Worm (Caenorhabditis elegans) whole organism, young adult: ENCODE measurements around the gene Y67A10A.11.

ENCODE experiments used
- B0019.2 ChIP-seq: fragments of 200-800 bp; sonication (Bioruptor generic); conservative IDR thresholded peaks from 2 replicates; pipeline ENCODE4 v1.3.6; 2022; ENCODE audit warnings: missing genetic modification reagents, missing genetic modification characterization, missing compliant biosample characterization
- C17E4.6 ChIP-seq: fragments of 200-800 bp; sonication (Bioruptor generic); IDR thresholded peaks from 2 replicates; pipeline ENCODE4 v1.3.6; 2022; ENCODE audit warnings: missing genetic modification reagents, missing genetic modification characterization, missing compliant biosample characterization
- D2030.7 ChIP-seq: fragments of 200-800 bp; sonication (Bioruptor generic); IDR thresholded peaks from 2 replicates; pipeline ENCODE4 v1.3.6; 2022; ENCODE audit warnings: missing genetic modification reagents, missing genetic modification characterization, missing compliant biosample characterization
- F10E7.11 ChIP-seq: sonication (generic microtip); optimal IDR thresholded peaks from 2 replicates; lab custom pipeline; 2017; ENCODE audit warnings: mild to moderate bottlenecking, missing genetic modification characterization, moderate library complexity, missing compliant biosample characterization
- F22D6.2 ChIP-seq: sonication (generic microtip); optimal IDR thresholded peaks from 2 replicates; lab custom pipeline; 2016; ENCODE audit warnings: mild to moderate bottlenecking, missing genetic modification characterization, missing compliant biosample characterization
- F39B2.1 ChIP-seq: fragments of 200-800 bp; sonication (Bioruptor generic); IDR thresholded peaks from 2 replicates; pipeline ENCODE4 v1.3.6; 2022; ENCODE audit warnings: missing genetic modification reagents, missing genetic modification characterization, missing compliant biosample characterization
- F57C9.4 ChIP-seq: sonication (generic microtip); optimal IDR thresholded peaks from 2 replicates; lab custom pipeline; 2017; ENCODE audit warnings: mild to moderate bottlenecking, missing genetic modification characterization, missing compliant biosample characterization
- K11D2.4 ChIP-seq: fragments of 200-800 bp; sonication (Bioruptor generic); IDR thresholded peaks from 2 replicates; pipeline ENCODE4 v1.3.6; 2022; ENCODE audit warnings: missing genetic modification reagents, missing genetic modification characterization, missing compliant biosample characterization
- K12H6.12 ChIP-seq: fragments of 200-800 bp; sonication (Bioruptor generic); optimal IDR thresholded peaks from 2 replicates; lab custom pipeline; 2018; ENCODE audit warnings: mild to moderate bottlenecking, missing genetic modification characterization, missing compliant biosample characterization
- T07F8.4 ChIP-seq: sonication (generic microtip); optimal IDR thresholded peaks from 2 replicates; lab custom pipeline; 2016; ENCODE audit warnings: mild to moderate bottlenecking, missing genetic modification characterization, moderate library complexity, missing compliant biosample characterization
- Y53F4B.3 ChIP-seq: fragments of 200-800 bp; sonication (Bioruptor generic); IDR thresholded peaks from 2 replicates; pipeline ENCODE4 v1.3.6; 2022; ENCODE audit warnings: missing genetic modification reagents, missing genetic modification characterization, missing compliant biosample characterization
- Y56A3A.18 ChIP-seq: fragments of 200-800 bp; sonication (Bioruptor generic); IDR thresholded peaks from 2 replicates; pipeline ENCODE4 v1.3.6; 2022; ENCODE audit warnings: missing genetic modification reagents, missing genetic modification characterization, missing compliant biosample characterization
- Y79H2A.3 ChIP-seq: fragments of 200-800 bp; sonication (Bioruptor generic); conservative IDR thresholded peaks from 2 replicates; pipeline ENCODE4 v1.3.6; 2022; ENCODE audit warnings: missing genetic modification reagents, missing genetic modification characterization, missing compliant biosample characterization
- atf-7 ChIP-seq: sonication (generic microtip); optimal IDR thresholded peaks from 2 replicates; lab custom pipeline; 2017; ENCODE audit warnings: mild to moderate bottlenecking, missing genetic modification characterization, missing compliant biosample characterization
- cebp-1 ChIP-seq, 2 experiments: fragments of 200-800 bp in 1 of 2; sonication (Bioruptor generic) in 1 of 2; sonication (generic microtip) in 1 of 2; IDR thresholded peaks in 1 of 2; optimal IDR thresholded peaks in 1 of 2; 2 replicates each; pipeline versions ENCODE4 v1.3.6 to Lab custom; 2017 to 2022; ENCODE audit warnings: missing compliant biosample characterization in 2 of 2, missing genetic modification characterization in 2 of 2, mild to moderate bottlenecking in 1 of 2, missing genetic modification reagents in 1 of 2, moderate library complexity in 1 of 2
- cebp-2 ChIP-seq: fragments of 200-800 bp; sonication (Bioruptor generic); IDR thresholded peaks from 2 replicates; pipeline ENCODE4 v1.3.6; 2022; ENCODE audit warnings: missing genetic modification characterization, missing compliant biosample characterization
- ceh-100 ChIP-seq: fragments of 200-800 bp; sonication (Bioruptor generic); IDR thresholded peaks from 2 replicates; pipeline ENCODE4 v1.3.6; 2022; ENCODE audit warnings: missing genetic modification reagents, missing genetic modification characterization, missing compliant biosample characterization
- ceh-79 ChIP-seq: sonication (generic microtip); optimal IDR thresholded peaks from 2 replicates; lab custom pipeline; 2017; ENCODE audit warnings: mild to moderate bottlenecking, missing genetic modification characterization, missing compliant biosample characterization
- die-1 ChIP-seq: sonication (generic microtip); optimal IDR thresholded peaks from 2 replicates; lab custom pipeline; 2016; ENCODE audit warnings: missing genotype, mild to moderate bottlenecking, missing genetic modification characterization, missing compliant biosample characterization
- dpff-1 ChIP-seq: sonication (generic microtip); optimal IDR thresholded peaks from 2 replicates; lab custom pipeline; 2017; ENCODE audit warnings: mild to moderate bottlenecking, missing genetic modification characterization, missing compliant biosample characterization
- efl-1 ChIP-seq: fragments of 150-350 bp; optimal IDR thresholded peaks from 2 replicates; lab custom pipeline; 2014; ENCODE audit warnings: missing biosample characterization, missing genetic modification reagents, missing genetic modification characterization
- egl-18 ChIP-seq: fragments of 200-800 bp; sonication (Bioruptor generic); IDR thresholded peaks from 2 replicates; pipeline ENCODE4 v1.3.6; 2022; ENCODE audit warnings: missing genetic modification reagents, missing genetic modification characterization, missing compliant biosample characterization
- ets-4 ChIP-seq: fragments of 200-800 bp; sonication (Bioruptor generic); optimal IDR thresholded peaks from 2 replicates; lab custom pipeline; 2018; ENCODE audit warnings: mild to moderate bottlenecking, missing genetic modification characterization, missing compliant biosample characterization
- him-1 ChIP-seq: sonication (generic microtip); optimal IDR thresholded peaks from 2 replicates; lab custom pipeline; 2016; ENCODE audit warnings: missing genotype, missing genetic modification reagents, missing genetic modification characterization, missing compliant biosample characterization
- hlh-26 ChIP-seq: fragments of 200-800 bp; sonication (Bioruptor generic); conservative IDR thresholded peaks from 2 replicates; pipeline ENCODE4 v1.3.6; 2022; ENCODE audit warnings: missing genetic modification reagents, missing genetic modification characterization, missing compliant biosample characterization
- hmg-1.2 ChIP-seq: fragments of 200-800 bp; sonication (Bioruptor generic); IDR thresholded peaks from 2 replicates; pipeline ENCODE4 v1.3.6; 2022; ENCODE audit warnings: missing genetic modification reagents, missing genetic modification characterization, missing compliant biosample characterization
- hsf-1 ChIP-seq: fragments of 200-800 bp; sonication (Bioruptor generic); IDR thresholded peaks from 2 replicates; pipeline ENCODE4 v1.3.6; 2022; ENCODE audit warnings: missing genetic modification reagents, missing genetic modification characterization, missing compliant biosample characterization
- lag-1 ChIP-seq: fragments of 200-800 bp; sonication (Bioruptor generic); IDR thresholded peaks from 2 replicates; pipeline ENCODE4 v1.3.6; 2022; ENCODE audit warnings: missing genetic modification reagents, missing genetic modification characterization, missing compliant biosample characterization
- let-526 ChIP-seq: fragments of 200-800 bp; sonication (Bioruptor generic); IDR thresholded peaks from 2 replicates; pipeline ENCODE4 v1.3.6; 2022; ENCODE audit warnings: missing genetic modification reagents, missing genetic modification characterization, missing compliant biosample characterization
- let-607 ChIP-seq, 2 experiments: fragments of 200-800 bp in 1 of 2; sonication (Bioruptor generic) in 1 of 2; sonication (generic microtip) in 1 of 2; optimal IDR thresholded peaks; 2 replicates each; lab custom pipeline; 2016 to 2018; ENCODE audit warnings: mild to moderate bottlenecking in 2 of 2, missing compliant biosample characterization in 2 of 2, missing genetic modification characterization in 2 of 2, moderate library complexity in 2 of 2, missing genotype in 1 of 2
- lin-35 ChIP-seq, 3 experiments: fragments of 150-350 bp in 2 of 3; sonication (generic microtip) in 1 of 3; optimal IDR thresholded peaks; 2 replicates each; lab custom pipeline; 2014 to 2018; ENCODE audit warnings: missing biosample characterization in 3 of 3, missing genetic modification characterization in 3 of 3, missing genetic modification reagents in 3 of 3
- lin-40 ChIP-seq: sonication (generic microtip); optimal IDR thresholded peaks from 2 replicates; lab custom pipeline; 2016; ENCODE audit warnings: missing genetic modification characterization, mild to moderate bottlenecking, missing compliant biosample characterization, missing genotype, missing genetic modification reagents
- lin-54 ChIP-seq: fragments of 200-800 bp; sonication (Bioruptor generic); optimal IDR thresholded peaks from 2 replicates; lab custom pipeline; 2018; ENCODE audit warnings: mild to moderate bottlenecking, missing genetic modification characterization, missing compliant biosample characterization
- lsy-27 ChIP-seq: sonication (generic microtip); optimal IDR thresholded peaks from 2 replicates; lab custom pipeline; 2017; ENCODE audit warnings: missing genetic modification characterization, mild to moderate bottlenecking, missing compliant biosample characterization, antibody characterized with exemption, missing genotype, borderline replicate concordance; ENCODE audit not compliant: insufficient read depth
- madf-3 ChIP-seq: fragments of 200-800 bp; sonication (Bioruptor generic); IDR thresholded peaks from 2 replicates; pipeline ENCODE4 v1.3.6; 2022; ENCODE audit warnings: missing genetic modification reagents, missing genetic modification characterization, missing compliant biosample characterization
- nfyb-1 ChIP-seq: fragments of 200-800 bp; sonication (Bioruptor generic); IDR thresholded peaks from 2 replicates; pipeline ENCODE4 v1.3.6; 2022; ENCODE audit warnings: missing genetic modification reagents, missing genetic modification characterization, missing compliant biosample characterization
- nhr-120 ChIP-seq: fragments of 200-800 bp; sonication (Bioruptor generic); IDR thresholded peaks from 2 replicates; pipeline ENCODE4 v1.3.6; 2022; ENCODE audit warnings: missing genetic modification characterization, missing compliant biosample characterization
- nhr-27 ChIP-seq: fragments of 200-800 bp; sonication (Bioruptor generic); optimal IDR thresholded peaks from 2 replicates; lab custom pipeline; 2018; ENCODE audit warnings: mild to moderate bottlenecking, missing genetic modification characterization, moderate library complexity, missing compliant biosample characterization
- nhr-90 ChIP-seq: sonication (generic microtip); optimal IDR thresholded peaks from 2 replicates; lab custom pipeline; 2016; ENCODE audit warnings: missing genotype, mild to moderate bottlenecking, missing genetic modification characterization, missing compliant biosample characterization
- rec-8 ChIP-seq, 2 experiments: sonication (generic microtip); optimal IDR thresholded peaks; 2 replicates each; lab custom pipeline; 2016; ENCODE audit warnings: mild to moderate bottlenecking in 2 of 2, missing genetic modification characterization in 2 of 2, missing genetic modification reagents in 2 of 2, missing genotype in 2 of 2, missing biosample characterization in 1 of 2, missing compliant biosample characterization in 1 of 2, moderate library complexity in 1 of 2
- rpc-1 ChIP-seq, 2 experiments: fragments of 150-350 bp in 1 of 2; sonication (generic microtip) in 1 of 2; optimal IDR thresholded peaks; 2 replicates each; lab custom pipeline; 2014 to 2018; ENCODE audit warnings: missing biosample characterization in 1 of 2, missing genetic modification characterization in 1 of 2, missing genetic modification reagents in 1 of 2, missing genotype in 1 of 2
- snpc-1.3 ChIP-seq: sonication (generic microtip); optimal IDR thresholded peaks from 2 replicates; lab custom pipeline; 2017; ENCODE audit warnings: missing genetic modification characterization, mild to moderate bottlenecking, missing compliant biosample characterization, antibody characterized with exemption, moderate library complexity, missing genotype, missing genetic modification reagents; ENCODE audit not compliant: insufficient read depth
- xnd-1 ChIP-seq: sonication (generic microtip); optimal IDR thresholded peaks from 2 replicates; lab custom pipeline; 2016; ENCODE audit warnings: missing genotype, missing genetic modification reagents, missing genetic modification characterization, missing compliant biosample characterization
- zim-3 ChIP-seq: sonication (generic microtip); optimal IDR thresholded peaks from 2 replicates; lab custom pipeline; 2017; ENCODE audit warnings: mild to moderate bottlenecking, missing genetic modification characterization, moderate library complexity, missing compliant biosample characterization
- ztf-22 ChIP-seq: fragments of 200-800 bp; sonication (Bioruptor generic); optimal IDR thresholded peaks from 2 replicates; lab custom pipeline; 2018; ENCODE audit warnings: mild to moderate bottlenecking, missing genetic modification characterization, moderate library complexity, missing compliant biosample characterization
- ztf-3 ChIP-seq: fragments of 200-800 bp; sonication (Bioruptor generic); optimal IDR thresholded peaks from 2 replicates; lab custom pipeline; 2018; ENCODE audit warnings: mild to moderate bottlenecking, missing genetic modification characterization, missing compliant biosample characterization

Y67A10A.11 gene

ce11 chrIV:14326694-14327298 is 13.0 kb upstream of the Y67A10A.11 start (continued):
- no peak for TF ChIP-seq nhr-27 (tag; lab: Kevin White, UChicago)
- TF ChIP-seq hmg-1.2: peak; percentile 93
- no peak for TF ChIP-seq ztf-3 (GFP tag; lab: Kevin White, UChicago)
- 0 out of 2 replicates have a peak, but pooled peaks have one; percentile 56 for TF ChIP-seq K11D2.4
- peak; percentile 97 for TF ChIP-seq snpc-1.3 (tag; lab: Kevin White, UChicago)
- TF ChIP-seq B0019.2 (GFP tag; lab: Robert Waterston, UW): no peak
- TF ChIP-seq ceh-79 (tag; lab: Kevin White, UChicago): no peak
- TF ChIP-seq die-1 (tag; lab: Kevin White, UChicago): peak; percentile 57
- peak; percentile 67 for TF ChIP-seq Y53F4B.3 (GFP tag; lab: Robert Waterston, UW)
- peak; percentile 33 for TF ChIP-seq K12H6.12
- peak; percentile 87 for TF ChIP-seq him-1 (tag; lab: Kevin White, UChicago)
- peak; percentile 82 for TF ChIP-seq ceh-100 (GFP tag; lab: Robert Waterston, UW)
- TF ChIP-seq egl-18 (GFP tag; lab: Robert Waterston, UW): 0 out of 2 replicates have a peak, but pooled peaks have one; percentile 27
- peak; percentile 81 for TF ChIP-seq atf-7
- TF ChIP-seq hsf-1 (GFP tag; lab: Robert Waterston, UW): peak; percentile 78
- peak; percentile 35 for TF ChIP-seq T07F8.4 (tag; lab: Kevin White, UChicago)
- TF ChIP-seq nhr-120 (GFP tag; lab: Robert Waterston, UW): no peak
- no peak for TF ChIP-seq F57C9.4 (tag; lab: Kevin White, UChicago)
- TF ChIP-seq F39B2.1 (GFP tag; lab: Robert Waterston, UW): peak; percentile 45; the same call in 1 of the 2 replicates
- TF ChIP-seq F10E7.11 (tag; lab: Kevin White, UChicago): no peak
- no peak for TF ChIP-seq rpc-1 (optimal IDR thresholded peaks at IDR 0.05; lab: Kevin White, UChicago)
- TF ChIP-seq rpc-1 (tag; optimal IDR thresholded peaks at IDR 0.05; lab: Kevin White, UChicago): no peak
- TF ChIP-seq cebp-1 (GFP tag; IDR thresholded peaks at IDR 0.05; lab: Robert Waterston, UW): no peak
- TF ChIP-seq cebp-1 (tag; optimal IDR thresholded peaks at IDR 0.05; lab: Kevin White, UChicago): no peak
- no peak for TF ChIP-seq lin-40 (tag; lab: Kevin White, UChicago)
- TF ChIP-seq xnd-1: peak; percentile 43
- peak; percentile 19 to 77 for TF ChIP-seq let-607 (tag; optimal IDR thresholded peaks at IDR 0.05; lab: Kevin White, UChicago)
- TF ChIP-seq madf-3 (GFP tag; lab: Robert Waterston, UW): 0 out of 2 replicates have a peak, but pooled peaks have one; percentile 65
- no peak for TF ChIP-seq hlh-26
- peak; percentile 82 for TF ChIP-seq lin-54 (GFP tag; lab: Kevin White, UChicago)
- peak; percentile 99 for TF ChIP-seq cebp-2 (GFP tag; lab: Robert Waterston, UW)
- no peak for TF ChIP-seq ztf-22 (GFP tag; lab: Kevin White, UChicago)
- peak; percentile 25 for TF ChIP-seq zim-3
- no peak for TF ChIP-seq dpff-1 (tag; lab: Kevin White, UChicago)
- no peak for TF ChIP-seq let-526 (GFP tag; lab: Robert Waterston, UW)
- peak in 1 of 2 experiments; percentile 7 for TF ChIP-seq rec-8 (tag; optimal IDR thresholded peaks at IDR 0.05; lab: Kevin White, UChicago)
- peak; percentile 59 for TF ChIP-seq nhr-90
- TF ChIP-seq ets-4 (GFP tag; lab: Kevin White, UChicago): peak; percentile 83
- TF ChIP-seq C17E4.6 (GFP tag; lab: Robert Waterston, UW): peak; percentile 93
- TF ChIP-seq Y79H2A.3 (GFP tag; lab: Robert Waterston, UW): no peak
- TF ChIP-seq lsy-27: peak; percentile 67
- TF ChIP-seq lag-1 (GFP tag; lab: Robert Waterston, UW): no peak
- TF ChIP-seq Y56A3A.18 (GFP tag; lab: Robert Waterston, UW): peak; percentile 96
- peak; percentile 5 for TF ChIP-seq efl-1
- no peak for TF ChIP-seq lin-35 (GFP tag; optimal IDR thresholded peaks at IDR 0.05; lab: Kevin White, UChicago)
- no peak for TF ChIP-seq F22D6.2 (tag; lab: Kevin White, UChicago)
- peak; percentile 96 for TF ChIP-seq D2030.7 (GFP tag; lab: Robert Waterston, UW)
- peak; percentile 95 for TF ChIP-seq nfyb-1 (GFP tag; lab: Robert Waterston, UW)
